Fruit fly (Drosophila melanogaster) whole organism, wandering third instar larva: ENCODE results near the gene Cyp304a1.

Source experiments
- CrebA ChIP-seq: fragments of 200-800 bp; sonication (Bioruptor generic); optimal IDR thresholded peaks from 2 replicates; lab custom pipeline; 2016; ENCODE audit warnings: missing biosample characterization, mild to moderate bottlenecking, missing genetic modification characterization, borderline replicate concordance
- GATAd ChIP-seq: sonication (Bioruptor generic); optimal IDR thresholded peaks from 2 replicates; lab custom pipeline; 2016; ENCODE audit warnings: missing biosample characterization, missing genetic modification characterization
- dmrt93B ChIP-seq: fragments of 200-800 bp; sonication (Bioruptor generic); optimal IDR thresholded peaks from 2 replicates; lab custom pipeline; 2018; ENCODE audit warnings: missing biosample characterization, mild to moderate bottlenecking, missing genetic modification characterization

- TF ChIP-seq GATAd (GFP tag; lab: Kevin White, UChicago) (no peak), dmrt93B (GFP tag; lab: Kevin White, UChicago) (no peak), CrebA (GFP tag; lab: Kevin White, UChicago) (peak; percentile 8)
Observed at dm6 chr3R:12960227-12960626, 3.4 kb upstream of the Cyp304a1 start.
